Worm (Caenorhabditis elegans) whole organism, L1 larva: ENCODE data around the gene R02F2.8.
A peak's percentile ranks its signal among the peaks of the same experiment; 100 is the strongest.

Experiments
- C16A3.4 ChIP-seq: fragments of 150-350 bp; optimal IDR thresholded peaks from 2 replicates; lab custom pipeline; 2014; ENCODE audit warnings: missing biosample characterization, missing genetic modification characterization
- F16B12.6 ChIP-seq: fragments of 150-350 bp; optimal IDR thresholded peaks from 2 replicates; lab custom pipeline; 2014; ENCODE audit warnings: missing biosample characterization, missing genetic modification characterization
- aha-1 ChIP-seq: fragments of 150-350 bp; optimal IDR thresholded peaks from 2 replicates; lab custom pipeline; 2014; ENCODE audit warnings: missing biosample characterization, missing genetic modification characterization
- blmp-1 ChIP-seq: fragments of 150-350 bp; optimal IDR thresholded peaks from 2 replicates; lab custom pipeline; 2014; ENCODE audit warnings: missing biosample characterization, missing genetic modification characterization
- ceh-82 ChIP-seq, 3 experiments: fragments of 150-350 bp in 1 of 3; sonication (generic microtip) in 2 of 3; optimal IDR thresholded peaks; 2 replicates each; lab custom pipeline; 2014 to 2017; ENCODE audit warnings: missing biosample characterization in 3 of 3, missing genetic modification characterization in 3 of 3
- ceh-88 ChIP-seq: fragments of 200-800 bp; sonication (Bioruptor generic); IDR thresholded peaks from 2 replicates; pipeline ENCODE4 v1.3.6; 2022; ENCODE audit warnings: missing genetic modification characterization, missing compliant biosample characterization
- ceh-90 ChIP-seq: sonication (generic microtip); optimal IDR thresholded peaks from 2 replicates; lab custom pipeline; 2016; ENCODE audit warnings: missing genetic modification characterization, missing compliant biosample characterization
- ces-1 ChIP-seq: fragments of 150-350 bp; optimal IDR thresholded peaks from 2 replicates; lab custom pipeline; 2014; ENCODE audit warnings: missing biosample characterization, missing genetic modification reagents, missing genetic modification characterization
- dpl-1 ChIP-seq, 3 experiments: fragments of 150-350 bp in 2 of 3; sonication (generic microtip) in 1 of 3; optimal IDR thresholded peaks; 2 replicates each; lab custom pipeline; 2014 to 2017; ENCODE audit warnings: missing biosample characterization in 3 of 3, missing genetic modification characterization in 3 of 3, missing genetic modification reagents in 3 of 3
- efl-1 ChIP-seq, 4 experiments: fragments of 150-350 bp; optimal IDR thresholded peaks in 3 of 4; peaks in 1 of 4; 1 replicate in 1 of 4; 2 replicates in 3 of 4; lab custom pipeline; 2014; ENCODE audit warnings: missing biosample characterization in 2 of 4, missing genetic modification characterization in 2 of 4, missing genetic modification reagents in 2 of 4
- efl-3 ChIP-seq: fragments of 200-800 bp; sonication (Bioruptor generic); optimal IDR thresholded peaks from 2 replicates; lab custom pipeline; 2018; ENCODE audit warnings: mild to moderate bottlenecking, missing genetic modification characterization, missing compliant biosample characterization
- elt-3 ChIP-seq, 6 experiments: fragments of 150-350 bp in 1 of 6; sonication (generic microtip); optimal IDR thresholded peaks; 2 replicates each; lab custom pipeline; 2017 to 2018; ENCODE audit warnings: missing biosample characterization in 6 of 6, missing genetic modification characterization in 6 of 6, inconsistent platforms in 1 of 6
- ets-5 ChIP-seq: fragments of 200-800 bp; sonication (Bioruptor generic); IDR thresholded peaks from 2 replicates; pipeline ENCODE4 v1.3.6; 2022; ENCODE audit warnings: missing genetic modification characterization, missing compliant biosample characterization
- fkh-8 ChIP-seq: sonication (generic microtip); optimal IDR thresholded peaks from 2 replicates; lab custom pipeline; 2016; ENCODE audit warnings: mild to moderate bottlenecking, missing genetic modification characterization, missing compliant biosample characterization
- fos-1 ChIP-seq: fragments of 150-350 bp; optimal IDR thresholded peaks from 2 replicates; lab custom pipeline; 2014; ENCODE audit warnings: missing biosample characterization, missing genetic modification characterization
- grh-1 ChIP-seq: fragments of 200-800 bp; sonication (Bioruptor generic); IDR thresholded peaks from 2 replicates; pipeline ENCODE4 v1.3.6; 2022; ENCODE audit warnings: missing genetic modification reagents, missing genetic modification characterization, missing compliant biosample characterization
- hlh-17 ChIP-seq: fragments of 200-800 bp; sonication (Bioruptor generic); optimal IDR thresholded peaks from 2 replicates; lab custom pipeline; 2018; ENCODE audit warnings: missing genetic modification characterization, mild to moderate bottlenecking, missing compliant biosample characterization, moderate library complexity, borderline replicate concordance
- hlh-4 ChIP-seq: sonication (generic microtip); optimal IDR thresholded peaks from 2 replicates; lab custom pipeline; 2016; ENCODE audit warnings: mild to moderate bottlenecking, missing genetic modification characterization, missing compliant biosample characterization
- hpl-2 ChIP-seq: fragments of 150-350 bp; optimal IDR thresholded peaks from 2 replicates; lab custom pipeline; 2014; ENCODE audit warnings: missing biosample characterization, missing genetic modification reagents, missing genetic modification characterization
- lin-13 ChIP-seq: fragments of 150-350 bp; optimal IDR thresholded peaks from 2 replicates; lab custom pipeline; 2014; ENCODE audit warnings: missing biosample characterization, missing genetic modification reagents, missing genetic modification characterization
- lin-14 ChIP-seq: fragments of 200-800 bp; sonication (Bioruptor generic); optimal IDR thresholded peaks from 2 replicates; lab custom pipeline; 2018; ENCODE audit warnings: mild to moderate bottlenecking, missing genetic modification characterization, moderate library complexity, missing compliant biosample characterization
- lin-35 ChIP-seq, 2 experiments: fragments of 150-350 bp; optimal IDR thresholded peaks; 2 replicates each; lab custom pipeline; 2014; ENCODE audit warnings: missing biosample characterization in 2 of 2, missing genetic modification characterization in 2 of 2, missing genetic modification reagents in 2 of 2
- lir-3 ChIP-seq: sonication (generic microtip); optimal IDR thresholded peaks from 2 replicates; lab custom pipeline; 2016; ENCODE audit warnings: mild to moderate bottlenecking, missing genetic modification characterization, moderate library complexity, missing compliant biosample characterization; ENCODE audit not compliant: poor library complexity
- mdl-1 ChIP-seq, 2 experiments: fragments of 150-350 bp; optimal IDR thresholded peaks; 2 replicates each; lab custom pipeline; 2014 to 2017; ENCODE audit warnings: missing biosample characterization in 2 of 2, missing genetic modification characterization in 2 of 2, inconsistent platforms in 1 of 2
- mef-2 ChIP-seq: fragments of 150-350 bp; optimal IDR thresholded peaks from 2 replicates; lab custom pipeline; 2014; ENCODE audit warnings: missing biosample characterization, missing genetic modification characterization
- nhr-11 ChIP-seq: fragments of 150-350 bp; optimal IDR thresholded peaks from 2 replicates; lab custom pipeline; 2014; ENCODE audit warnings: missing biosample characterization, missing genetic modification characterization
- nhr-237 ChIP-seq: fragments of 150-350 bp; optimal IDR thresholded peaks from 2 replicates; lab custom pipeline; 2014; ENCODE audit warnings: missing biosample characterization, missing genetic modification characterization
- nhr-47 ChIP-seq: sonication (generic microtip); optimal IDR thresholded peaks from 2 replicates; lab custom pipeline; 2016; ENCODE audit warnings: mild to moderate bottlenecking, missing genetic modification characterization, moderate library complexity, missing compliant biosample characterization
- nhr-71 ChIP-seq: sonication (generic microtip); optimal IDR thresholded peaks from 2 replicates; lab custom pipeline; 2016; ENCODE audit warnings: mild to moderate bottlenecking, missing genetic modification characterization, moderate library complexity, missing compliant biosample characterization
- nhr-76 ChIP-seq: sonication (generic microtip); optimal IDR thresholded peaks from 2 replicates; lab custom pipeline; 2017; ENCODE audit warnings: missing biosample characterization, missing genetic modification characterization
- nhr-77 ChIP-seq: fragments of 150-350 bp; optimal IDR thresholded peaks from 2 replicates; lab custom pipeline; 2014; ENCODE audit warnings: missing biosample characterization, missing genetic modification characterization
- nhr-90 ChIP-seq: sonication (generic microtip); optimal IDR thresholded peaks from 2 replicates; lab custom pipeline; 2016; ENCODE audit warnings: mild to moderate bottlenecking, missing genetic modification characterization, missing compliant biosample characterization; ENCODE audit not compliant: poor library complexity
- pag-3 ChIP-seq: sonication (generic microtip); optimal IDR thresholded peaks from 2 replicates; lab custom pipeline; 2017; ENCODE audit warnings: missing genetic modification characterization, mild to moderate bottlenecking, missing compliant biosample characterization, antibody characterized with exemption, borderline replicate concordance; ENCODE audit not compliant: insufficient read depth
- pax-3 ChIP-seq: fragments of 200-800 bp; sonication (Bioruptor generic); optimal IDR thresholded peaks from 2 replicates; lab custom pipeline; 2018; ENCODE audit warnings: mild to moderate bottlenecking, missing genetic modification characterization, moderate library complexity, missing compliant biosample characterization
- rnt-1 ChIP-seq: sonication (generic microtip); optimal IDR thresholded peaks from 2 replicates; lab custom pipeline; 2016; ENCODE audit warnings: mild to moderate bottlenecking, missing genetic modification characterization, moderate library complexity, missing compliant biosample characterization
- sptf-1 ChIP-seq: fragments of 150-350 bp; optimal IDR thresholded peaks from 2 replicates; lab custom pipeline; 2014; ENCODE audit warnings: missing biosample characterization, missing genetic modification characterization
- sup-37 ChIP-seq: fragments of 200-800 bp; sonication (Bioruptor generic); optimal IDR thresholded peaks from 2 replicates; lab custom pipeline; 2018; ENCODE audit warnings: mild to moderate bottlenecking, missing genetic modification characterization, missing compliant biosample characterization
- tbx-2 ChIP-seq: sonication (generic microtip); optimal IDR thresholded peaks from 2 replicates; lab custom pipeline; 2016; ENCODE audit warnings: missing genetic modification characterization, missing compliant biosample characterization
- unc-130 ChIP-seq: fragments of 150-350 bp; optimal IDR thresholded peaks from 2 replicates; lab custom pipeline; 2017; ENCODE audit warnings: missing biosample characterization, missing genetic modification characterization, inconsistent platforms
- unc-30 ChIP-seq: sonication (generic microtip); optimal IDR thresholded peaks from 2 replicates; lab custom pipeline; 2017; ENCODE audit warnings: missing biosample characterization, missing genetic modification characterization
- vab-15 ChIP-seq: sonication (generic microtip); optimal IDR thresholded peaks from 2 replicates; lab custom pipeline; 2017; ENCODE audit warnings: missing genotype, mild to moderate bottlenecking, missing genetic modification characterization, missing compliant biosample characterization
- zip-4 ChIP-seq: fragments of 200-800 bp; sonication (Bioruptor generic); optimal IDR thresholded peaks from 2 replicates; lab custom pipeline; 2018; ENCODE audit warnings: mild to moderate bottlenecking, missing genetic modification characterization, moderate library complexity, missing compliant biosample characterization
- ztf-11 ChIP-seq, 2 experiments: sonication (generic microtip); optimal IDR thresholded peaks; 2 replicates each; lab custom pipeline; 2016 to 2017; ENCODE audit warnings: missing genetic modification characterization in 2 of 2, missing biosample characterization in 1 of 2, missing compliant biosample characterization in 1 of 2

Gene R02F2.8

ce11 chrIII:5500732-5501131 is 5.7 kb upstream of the R02F2.8 start (continued):
- TF ChIP-seq elt-3 (tag; optimal IDR thresholded peaks at IDR 0.05; lab: Kevin White, UChicago) (no peak), nhr-47 (peak; percentile 84), ceh-88 (GFP tag; lab: Robert Waterston, UW) (no peak), hlh-4 (tag; lab: Kevin White, UChicago) (no peak), zip-4 (GFP tag; lab: Kevin White, UChicago) (no peak), ces-1 (GFP tag; lab: Kevin White, UChicago) (no peak), mdl-1 (tag; optimal IDR thresholded peaks at IDR 0.05; lab: Kevin White, UChicago) (no peak), sptf-1 (tag; lab: Kevin White, UChicago) (no peak), nhr-11 (tag; lab: Kevin White, UChicago) (peak; percentile 56), efl-3 (GFP tag; lab: Kevin White, UChicago) (no peak), fos-1 (peak; percentile 35), unc-30 (tag; lab: Kevin White, UChicago) (no peak), fkh-8 (peak; percentile 88), C16A3.4 (tag; lab: Kevin White, UChicago) (no peak), lin-35 (GFP tag; optimal IDR thresholded peaks at IDR 0.05; lab: Kevin White, UChicago) (no peak), ceh-82 (tag; optimal IDR thresholded peaks at IDR 0.05; lab: Kevin White, UChicago) (no peak), nhr-77 (tag; lab: Kevin White, UChicago) (no peak), blmp-1 (tag; lab: Kevin White, UChicago) (no peak), nhr-71 (tag; lab: Kevin White, UChicago) (peak; percentile 77), hlh-17 (GFP tag; lab: Kevin White, UChicago) (no peak), aha-1 (no peak), ztf-11 (tag; optimal IDR thresholded peaks at IDR 0.05; lab: Kevin White, UChicago) (no peak), ceh-90 (no peak), pax-3 (peak; percentile 83), nhr-90 (tag; lab: Kevin White, UChicago) (no peak), pag-3 (tag; lab: Kevin White, UChicago) (no peak), lin-13 (no peak), F16B12.6 (tag; lab: Kevin White, UChicago) (no peak), unc-130 (tag; lab: Kevin White, UChicago) (no peak), dpl-1 (GFP tag; optimal IDR thresholded peaks at IDR 0.05; lab: Kevin White, UChicago) (no peak), tbx-2 (tag; lab: Kevin White, UChicago) (no peak), nhr-237 (tag; lab: Kevin White, UChicago) (no peak), sup-37 (GFP tag; lab: Kevin White, UChicago) (no peak), grh-1 (GFP tag; lab: Robert Waterston, UW) (no peak), nhr-76 (no peak), lir-3 (tag; lab: Kevin White, UChicago) (no peak), vab-15 (tag; lab: Kevin White, UChicago) (no peak), mef-2 (tag; lab: Kevin White, UChicago) (no peak), ets-5 (no peak), efl-1 (optimal IDR thresholded peaks at IDR 0.05; lab: Kevin White, UChicago) (no peak), efl-1 (GFP tag; optimal IDR thresholded peaks at IDR 0.05 in 1 of 2; lab: Kevin White, UChicago) (no peak), rnt-1 (tag; lab: Kevin White, UChicago) (no peak)

- TF ChIP-seq hpl-2 (no peak), ceh-88 (GFP tag; lab: Robert Waterston, UW) (no peak), ztf-11 (tag; optimal IDR thresholded peaks at IDR 0.05; lab: Kevin White, UChicago) (peak in 1 of 2 experiments; percentile 10), efl-1 (optimal IDR thresholded peaks at IDR 0.05; lab: Kevin White, UChicago) (no peak), efl-1 (GFP tag; optimal IDR thresholded peaks at IDR 0.05 in 1 of 2; lab: Kevin White, UChicago) (peak in 1 of 2 experiments; percentile 44), lin-14 (peak; percentile 8)
- TF ChIP-seq, all 84 proteins: peak for 3
Observed at ce11 chrIII:5499942-5500341, 4.9 kb upstream of the R02F2.8 start.
